Fruit fly (Drosophila melanogaster) whole organism, adult: ENCODE data around the gene CG7120.

Experiments
- CG12768 ChIP-seq: fragments of 200-800 bp; sonication (Bioruptor generic); optimal IDR thresholded peaks from 2 replicates; lab custom pipeline; 2017; ENCODE audit warnings: missing biosample characterization, missing genetic modification characterization, mild to moderate bottlenecking, moderate library complexity, missing genetic modification reagents
- CG5204 ChIP-seq: fragments of 200-800 bp; sonication (Bioruptor generic); optimal IDR thresholded peaks from 2 replicates; lab custom pipeline; 2016; ENCODE audit warnings: missing biosample characterization, missing genetic modification characterization
- CG7045 ChIP-seq: fragments of 200-800 bp; sonication (Bioruptor generic); optimal IDR thresholded peaks from 2 replicates; lab custom pipeline; 2017; ENCODE audit warnings: missing biosample characterization, mild to moderate bottlenecking, missing genetic modification characterization
- Clk ChIP-seq: fragments of 200-800 bp; sonication (Bioruptor generic); optimal IDR thresholded peaks from 2 replicates; lab custom pipeline; 2017; ENCODE audit warnings: missing biosample characterization, missing genetic modification characterization
- Hr96 ChIP-seq: fragments of 200-800 bp; sonication (Bioruptor generic); optimal IDR thresholded peaks from 2 replicates; lab custom pipeline; 2016; ENCODE audit warnings: missing biosample characterization, missing genetic modification characterization
- Mnt ChIP-seq: fragments of 200-800 bp; sonication (Bioruptor generic); optimal IDR thresholded peaks from 2 replicates; lab custom pipeline; 2016; ENCODE audit warnings: missing biosample characterization, mild to moderate bottlenecking, missing genetic modification characterization
- bab1 ChIP-seq: fragments of 200-800 bp; sonication (Bioruptor generic); optimal IDR thresholded peaks from 3 replicates; lab custom pipeline; 2019; ENCODE audit warnings: missing biosample characterization, mild to moderate bottlenecking, missing genetic modification characterization, moderate library complexity
- kay ChIP-seq: fragments of 200-800 bp; sonication (Bioruptor generic); peaks from one replicate; lab custom pipeline; 2016; ENCODE audit warnings: missing biosample characterization, missing genetic modification characterization, borderline replicate concordance
- ovo ChIP-seq: fragments of 200-800 bp; sonication (Bioruptor generic); optimal IDR thresholded peaks from 2 replicates; lab custom pipeline; 2016; ENCODE audit warnings: missing biosample characterization, missing genetic modification characterization
- pad ChIP-seq: fragments of 200-800 bp; sonication (Bioruptor generic); optimal IDR thresholded peaks from 3 replicates; lab custom pipeline; 2017; ENCODE audit warnings: missing biosample characterization, missing genetic modification characterization, mild to moderate bottlenecking, moderate library complexity, missing genetic modification reagents

dm6 chr3L:8363266-8363665 is 32.5 kb upstream of the CG7120 start:
- no peak for TF ChIP-seq Hr96 (GFP tag; lab: Kevin White, UChicago)
- TF ChIP-seq Clk (GFP tag; lab: Kevin White, UChicago), result no peak
- TF ChIP-seq Mnt, result no peak
- no peak for TF ChIP-seq pad
- TF ChIP-seq CG12768, result no peak
- TF ChIP-seq kay, result no peak
- no peak for TF ChIP-seq CG5204 (GFP tag; lab: Kevin White, UChicago)
- no peak for TF ChIP-seq CG7045 (GFP tag; lab: Kevin White, UChicago)
- TF ChIP-seq bab1 (GFP tag; lab: Kevin White, UChicago), result no peak
- no peak for TF ChIP-seq ovo (GFP tag; lab: Kevin White, UChicago)
